Worm (Caenorhabditis elegans) whole organism, L4/young adult: ENCODE data around the gene C50E3.12.

ENCODE experiments used
- W03F9.2 ChIP-seq: fragments of 150-350 bp; optimal IDR thresholded peaks from 2 replicates; lab custom pipeline; 2014; ENCODE audit warnings: missing biosample characterization, missing genetic modification characterization
- dao-5 ChIP-seq: sonication (generic microtip); optimal IDR thresholded peaks from 2 replicates; lab custom pipeline; 2016; ENCODE audit warnings: missing genotype, missing genetic modification characterization, moderate library complexity, missing compliant biosample characterization
- him-1 ChIP-seq: sonication (generic microtip); optimal IDR thresholded peaks from 2 replicates; lab custom pipeline; 2016; ENCODE audit warnings: missing genotype, missing genetic modification reagents, missing genetic modification characterization, missing compliant biosample characterization

C50E3.12 gene

DNA sequence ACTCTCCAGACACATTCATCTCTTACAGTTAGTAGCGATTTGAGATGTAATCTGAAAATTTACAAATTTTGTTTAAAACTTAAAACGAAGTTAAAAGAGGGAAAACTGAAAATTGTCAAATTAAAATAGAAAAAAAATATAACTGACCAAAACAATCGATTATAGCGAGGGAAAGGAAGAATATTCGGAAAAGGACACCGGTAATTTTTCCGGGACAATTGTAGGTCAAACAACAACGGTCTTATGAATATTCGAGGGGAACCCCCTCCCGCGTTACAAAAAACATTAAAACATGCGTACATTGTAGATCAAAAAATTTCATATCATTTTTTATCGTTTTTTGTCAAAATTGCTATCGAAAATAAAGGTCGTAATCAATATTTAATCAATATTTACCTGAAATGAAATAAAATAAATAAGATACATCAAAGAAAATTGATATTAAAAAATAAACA, at the start of gene C50E3.12:
C50E3.12 (minus strand) TSS at position 51 of the 455 bp plus-strand sequence.
- no peak for TF ChIP-seq W03F9.2 (tag; lab: Kevin White, UChicago)
- no peak for TF ChIP-seq him-1 (tag; lab: Kevin White, UChicago)
- TF ChIP-seq dao-5: no peak

DNA sequence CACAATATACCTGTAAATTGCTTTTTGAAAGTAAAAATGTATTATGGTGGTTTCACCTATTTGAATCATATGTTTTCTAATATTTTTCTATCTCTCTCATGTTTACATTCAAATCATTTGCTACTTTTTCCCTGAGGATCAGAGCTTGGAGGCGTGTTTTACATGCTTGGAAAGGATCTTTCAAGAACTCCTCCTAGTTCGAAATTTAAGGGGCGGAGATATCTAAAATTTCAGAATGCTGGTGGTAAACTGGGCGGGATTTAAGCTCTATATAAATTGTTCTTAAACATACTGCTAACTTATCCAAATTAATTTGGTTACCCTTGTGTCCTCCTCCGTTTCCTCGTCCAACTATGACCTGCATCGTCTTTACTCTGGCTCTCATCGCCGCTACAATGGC, 46.1 kb upstream of the C50E3.12 start, which contains the start of gene C12D5.5:
C12D5.5 (plus strand) TSS at position 301 of the 400 bp plus-strand sequence.
- TF ChIP-seq dao-5: no peak
- TF ChIP-seq him-1 (tag; lab: Kevin White, UChicago): no peak
- TF ChIP-seq W03F9.2 (tag; lab: Kevin White, UChicago): no peak

DNA sequence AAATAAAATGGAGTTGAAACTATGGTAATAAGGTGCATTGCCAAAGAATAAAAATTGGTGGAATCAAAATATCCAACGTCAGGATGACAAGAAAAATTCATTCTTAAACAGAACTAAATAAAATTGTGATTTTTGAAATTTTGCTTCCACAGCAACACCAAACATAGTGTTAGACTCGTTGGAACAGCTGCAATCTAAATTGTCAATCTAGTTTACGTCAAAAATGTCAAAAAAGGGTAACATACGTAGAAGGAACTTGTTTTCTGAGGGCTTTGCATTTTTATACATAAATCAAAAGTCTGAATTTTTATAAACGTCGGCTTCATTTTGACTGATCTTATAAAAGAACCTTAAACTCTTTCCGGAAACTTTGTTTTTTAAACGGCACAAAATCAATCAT, 31.7 kb upstream of the C50E3.12 start, which contains the start of gene srh-200:
srh-200 (minus strand) TSS at position 101 of the 400 bp plus-strand sequence.
- TF ChIP-seq W03F9.2 (tag; lab: Kevin White, UChicago) (no peak), him-1 (tag; lab: Kevin White, UChicago) (no peak), dao-5 (no peak)

DNA sequence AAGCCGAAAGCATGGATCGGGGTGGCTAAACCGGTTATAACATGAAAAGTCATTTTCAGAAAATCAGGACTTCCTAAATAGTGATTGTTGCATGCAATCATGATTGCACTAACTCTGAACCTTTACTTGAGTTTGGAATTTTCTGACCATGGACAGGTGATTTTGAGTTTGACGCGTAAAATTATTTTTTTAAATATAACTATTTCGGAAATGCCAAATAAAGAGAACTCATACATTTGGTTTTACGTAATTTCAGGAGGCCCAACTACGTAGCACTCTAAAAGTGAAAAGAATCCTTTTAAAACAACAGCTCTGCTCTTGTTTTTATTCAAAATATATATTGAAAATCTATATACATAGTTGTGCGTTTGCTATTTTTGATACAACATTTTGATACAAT, 29.9 kb upstream of the C50E3.12 start, which contains the start of gene srh-234:
srh-234 (minus strand) TSS at position 101 of the 400 bp plus-strand sequence.
- TF ChIP-seq him-1 (tag; lab: Kevin White, UChicago) (no peak), dao-5 (no peak), W03F9.2 (tag; lab: Kevin White, UChicago) (no peak)

DNA sequence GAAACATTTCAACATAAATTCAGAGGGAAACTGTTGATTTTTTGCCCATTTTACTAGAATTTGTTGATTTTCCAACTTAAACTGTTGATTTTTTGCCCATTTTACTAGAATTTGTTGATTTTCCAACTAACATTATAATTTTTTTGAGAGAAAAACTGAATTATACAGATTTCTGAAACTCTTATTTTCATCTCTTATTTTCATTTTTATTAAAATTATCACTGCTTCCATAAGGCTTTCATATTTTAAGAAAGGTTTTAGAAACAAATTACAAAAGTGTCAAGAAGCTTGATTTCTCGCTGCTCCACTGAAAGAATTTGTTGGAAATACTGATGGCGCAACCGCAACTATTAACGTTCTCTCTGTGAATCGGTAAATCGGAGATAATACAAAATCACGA, 28.1 kb upstream of the C50E3.12 start:
- TF ChIP-seq him-1 (tag; lab: Kevin White, UChicago): no peak
- no peak for TF ChIP-seq dao-5
- no peak for TF ChIP-seq W03F9.2 (tag; lab: Kevin White, UChicago)

DNA sequence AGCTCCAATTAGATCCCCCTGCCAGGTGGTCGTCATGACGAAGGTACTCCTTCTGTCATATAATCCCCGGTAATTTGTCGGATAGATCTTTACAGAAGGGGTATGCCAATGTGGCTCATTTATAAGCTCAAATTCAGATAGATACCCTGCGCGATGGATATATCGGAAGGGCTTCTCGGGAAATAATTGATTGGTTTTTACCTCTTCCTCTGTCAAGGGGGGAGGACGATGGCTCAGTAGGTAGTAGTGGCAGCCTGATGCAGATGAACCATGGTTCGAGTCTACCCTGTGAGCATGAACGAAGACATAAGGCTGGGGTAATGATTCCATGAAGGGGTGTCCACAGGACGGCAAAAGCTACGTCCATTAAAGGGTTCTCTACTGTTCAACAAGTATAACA, 25.3 kb upstream of the C50E3.12 start:
- TF ChIP-seq him-1 (tag; lab: Kevin White, UChicago): no peak
- no peak for TF ChIP-seq W03F9.2 (tag; lab: Kevin White, UChicago)
- TF ChIP-seq dao-5: no peak

DNA sequence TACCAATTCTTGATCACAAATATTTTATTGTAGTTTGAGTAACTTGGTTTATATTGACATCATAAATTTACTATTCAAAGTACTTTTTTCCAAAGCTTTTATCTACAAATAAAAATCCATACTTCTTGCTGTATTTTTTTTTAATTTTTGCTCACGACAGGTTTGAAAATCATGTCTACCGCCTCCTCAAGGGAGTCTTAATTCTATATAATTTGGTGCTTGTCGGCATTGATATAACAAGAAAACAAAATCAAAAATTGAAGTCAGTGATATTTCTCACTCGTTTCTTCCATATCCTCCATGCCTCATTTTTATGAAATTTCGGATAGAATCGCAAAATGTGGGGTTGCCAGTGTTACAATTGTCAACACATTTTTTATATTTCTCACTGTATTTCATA, 23.6 kb upstream of the C50E3.12 start, which contains the start of gene str-47:
str-47 (plus strand) TSS at position 301 of the 400 bp plus-strand sequence.
- TF ChIP-seq him-1 (tag; lab: Kevin White, UChicago) (no peak), W03F9.2 (tag; lab: Kevin White, UChicago) (no peak), dao-5 (no peak)

DNA sequence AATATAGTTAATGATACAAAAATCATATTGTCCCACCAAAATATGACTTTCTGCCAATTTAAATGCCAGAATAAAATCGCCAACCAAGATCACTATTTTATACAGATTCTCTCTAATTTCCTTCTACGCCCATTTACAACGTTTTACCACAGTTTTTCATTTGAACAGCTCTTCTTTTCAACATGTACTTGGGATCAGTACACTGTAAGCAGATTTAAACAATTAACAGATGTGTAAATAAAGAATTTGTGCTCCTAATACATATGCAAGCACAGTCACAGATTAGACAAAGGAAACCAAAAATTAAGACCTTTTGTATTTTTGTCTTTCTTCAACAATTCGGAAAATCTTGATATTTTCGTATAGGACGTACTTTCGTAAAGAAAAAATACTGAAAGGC, 21.6 kb upstream of the C50E3.12 start, which contains the start of gene F07C4.11:
F07C4.11 (minus strand) TSS at position 101 of the 400 bp plus-strand sequence.
- TF ChIP-seq dao-5 (no peak), him-1 (tag; lab: Kevin White, UChicago) (no peak), W03F9.2 (tag; lab: Kevin White, UChicago) (no peak)

DNA sequence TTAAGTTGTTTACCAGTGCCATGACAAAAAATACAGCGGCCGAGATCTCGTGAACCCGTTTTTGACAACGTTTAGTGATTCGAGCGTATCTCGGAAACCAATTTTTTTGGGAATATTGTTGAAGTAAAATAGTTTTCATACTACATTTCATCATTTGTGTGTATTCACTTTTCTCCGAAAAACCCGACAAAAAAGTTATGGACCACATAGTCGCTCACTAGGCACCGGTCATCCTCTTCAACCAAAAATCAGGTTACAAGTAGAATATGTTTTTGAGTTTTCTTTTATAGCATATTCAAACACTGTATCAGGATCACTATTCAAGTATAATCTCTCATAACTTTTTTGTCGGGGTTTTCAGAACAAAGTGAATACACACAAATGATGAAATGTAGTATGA, 19.9 kb upstream of the C50E3.12 start:
- TF ChIP-seq him-1 (tag; lab: Kevin White, UChicago) (no peak), W03F9.2 (tag; lab: Kevin White, UChicago) (no peak), dao-5 (no peak)

DNA sequence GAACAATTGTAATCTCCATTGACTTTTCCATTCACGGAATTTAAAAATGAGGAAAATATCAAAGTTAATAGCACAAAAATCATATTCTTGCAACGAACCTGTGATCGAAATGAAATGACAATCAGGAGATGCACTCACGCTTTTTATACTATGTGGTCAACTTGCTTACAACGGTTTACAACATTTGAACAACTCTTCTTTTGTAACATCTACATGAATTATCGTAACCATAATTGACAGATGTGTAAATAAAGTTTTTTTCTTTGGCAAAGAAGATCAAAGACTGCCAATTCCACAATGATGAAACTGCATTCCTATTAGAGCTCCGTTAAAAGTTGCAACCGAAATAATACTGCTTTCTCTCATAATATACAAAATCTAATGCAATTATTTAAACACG, 17.9 kb upstream of the C50E3.12 start, which contains the start of gene F07C4.10:
F07C4.10 (minus strand) TSS at position 101 of the 400 bp plus-strand sequence.
- TF ChIP-seq dao-5 (no peak), him-1 (tag; lab: Kevin White, UChicago) (no peak), W03F9.2 (tag; lab: Kevin White, UChicago) (no peak)

DNA sequence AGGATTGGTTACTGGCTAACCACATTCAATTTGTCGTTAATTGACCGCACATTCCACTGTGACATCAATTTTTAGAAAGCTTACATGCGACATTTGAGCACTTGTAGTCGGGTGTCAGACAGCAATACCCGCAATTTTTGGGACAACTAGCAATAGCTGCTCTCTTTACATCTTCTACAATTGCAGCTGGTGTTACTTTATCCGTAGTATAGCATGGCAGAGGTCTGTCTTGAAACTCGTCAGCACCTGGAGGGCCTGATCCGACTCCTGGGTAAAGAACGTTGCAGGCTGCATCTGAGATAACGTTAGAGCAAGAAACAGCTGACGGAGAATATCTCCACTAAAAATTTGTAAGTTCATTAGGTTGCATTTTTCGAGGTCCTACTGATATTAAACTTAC, 17.5 kb upstream of the C50E3.12 start:
- TF ChIP-seq W03F9.2 (tag; lab: Kevin White, UChicago) (no peak), him-1 (tag; lab: Kevin White, UChicago) (no peak), dao-5 (no peak)

DNA sequence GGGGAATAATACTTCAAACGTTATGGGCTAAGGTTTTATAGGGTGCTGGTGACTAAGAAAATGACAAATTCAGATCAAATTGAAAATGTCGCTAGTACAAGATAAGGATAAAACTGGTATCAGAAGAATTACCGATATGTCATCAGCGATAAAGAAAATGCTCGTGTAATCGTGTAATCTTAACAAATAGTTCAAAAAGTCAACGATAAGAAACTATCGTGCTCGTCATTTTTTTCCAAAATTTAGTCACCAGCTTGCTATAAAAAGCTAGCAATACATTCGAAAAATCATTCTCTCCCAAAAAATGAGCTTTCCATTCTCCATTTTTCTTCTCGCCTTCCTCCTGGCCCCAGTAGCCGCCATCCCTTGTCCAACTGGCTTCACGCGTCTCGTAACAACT, 15.9 kb upstream of the C50E3.12 start, which contains the start of gene clec-45:
clec-45 (plus strand) TSS at position 301 of the 400 bp plus-strand sequence.
- TF ChIP-seq W03F9.2 (tag; lab: Kevin White, UChicago) (no peak), him-1 (tag; lab: Kevin White, UChicago) (no peak), dao-5 (no peak)

DNA sequence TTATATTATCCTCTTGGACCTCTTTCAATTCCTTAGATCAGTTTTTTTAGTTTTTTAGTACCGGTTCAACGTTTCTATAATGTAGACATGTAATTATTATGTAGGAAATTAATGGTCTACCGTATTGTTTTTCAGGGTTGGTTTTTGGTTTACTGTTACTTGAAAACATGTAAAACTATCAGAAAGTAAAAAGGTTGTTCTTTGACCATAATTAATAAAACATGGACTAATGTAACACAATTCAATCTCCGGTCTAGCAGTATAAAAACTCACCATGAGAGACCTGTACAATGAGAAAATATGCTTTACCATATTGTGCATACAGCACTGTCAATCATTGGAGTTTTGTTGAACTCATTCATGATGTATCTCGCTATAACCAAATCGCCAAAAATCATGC, 13.6 kb upstream of the C50E3.12 start, which contains the start of gene srd-29:
srd-29 (plus strand) TSS at position 301 of the 400 bp plus-strand sequence.
- no peak for TF ChIP-seq dao-5
- TF ChIP-seq him-1 (tag; lab: Kevin White, UChicago): no peak
- TF ChIP-seq W03F9.2 (tag; lab: Kevin White, UChicago): no peak

DNA sequence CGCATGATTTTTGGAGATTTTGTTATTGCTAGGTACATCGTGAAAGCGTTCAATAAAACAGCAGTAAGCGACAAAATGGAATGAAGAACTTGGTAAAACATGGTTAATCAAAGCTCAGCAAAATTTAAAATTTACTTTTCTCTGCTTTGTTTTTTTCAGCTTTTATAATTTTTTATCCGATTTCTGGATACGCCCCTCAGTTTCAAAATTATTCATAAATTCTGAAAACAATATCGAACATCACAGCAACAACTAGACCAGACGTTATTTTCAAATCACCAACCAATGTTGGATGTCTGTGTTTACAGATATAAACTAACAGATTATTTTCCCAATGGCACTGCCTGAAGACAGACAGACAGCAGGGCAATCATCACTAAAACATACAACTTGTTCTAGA, 12.8 kb upstream of the C50E3.12 start, which contains the start of gene srd-31:
srd-31 (minus strand) TSS at position 101 of the 400 bp plus-strand sequence.
- TF ChIP-seq W03F9.2 (tag; lab: Kevin White, UChicago) (no peak), him-1 (tag; lab: Kevin White, UChicago) (no peak), dao-5 (no peak)
